Worm (Caenorhabditis elegans): ENCODE results near the gene ZK370.4.

ce11 chrIII:8763111-8763510 lies 31.9 kb upstream of the ZK370.4 start:
- no peak for TF ChIP-seq med-1 (GFP tag; optimal IDR thresholded peaks at IDR 0.05; ENCODE audit: insufficient read depth)
- no peak for TF ChIP-seq flt-1 (GFP tag; IDR thresholded peaks at IDR 0.05)
- no peak for TF ChIP-seq ref-1 (GFP tag; conservative IDR thresholded peaks at IDR 0.05)
- no peak for TF ChIP-seq T22C8.4 (GFP tag; IDR thresholded peaks at IDR 0.05)
- TF ChIP-seq tab-1 (GFP tag; IDR thresholded peaks at IDR 0.05) = no peak
